Fruit fly (Drosophila melanogaster) whole organism, wandering third instar larva: Measurements from ENCODE around the gene CG33253.

Experiments used
- CG9705 ChIP-seq: fragments of 200-800 bp; sonication (Bioruptor generic); optimal IDR thresholded peaks from 2 replicates; lab custom pipeline; 2018; ENCODE audit warnings: missing biosample characterization, mild to moderate bottlenecking, missing genetic modification characterization
- Hr83 ChIP-seq: fragments of 200-300 bp; sonication (Bioruptor generic); optimal IDR thresholded peaks from 2 replicates; lab custom pipeline; 2016; ENCODE audit warnings: missing biosample characterization, mild to moderate bottlenecking, missing genetic modification characterization, moderate library complexity; ENCODE audit not compliant: poor library complexity, severe bottlenecking
- Mio ChIP-seq: sonication (Bioruptor generic); optimal IDR thresholded peaks from 2 replicates; lab custom pipeline; 2016; ENCODE audit warnings: missing biosample characterization, missing genetic modification characterization
- N ChIP-seq: fragments of >200 bp; optimal IDR thresholded peaks from 2 replicates; lab custom pipeline; 2018; ENCODE audit warnings: missing biosample characterization, missing external identifiers, missing genetic modification characterization
- OdsH ChIP-seq: fragments of 200-800 bp; sonication (Bioruptor generic); optimal IDR thresholded peaks from 2 replicates; lab custom pipeline; 2016; ENCODE audit warnings: missing biosample characterization, mild to moderate bottlenecking, missing genetic modification characterization
- brk ChIP-seq: fragments of 200-800 bp; sonication (Bioruptor generic); optimal IDR thresholded peaks from 2 replicates; lab custom pipeline; 2016; ENCODE audit warnings: missing biosample characterization, mild to moderate bottlenecking, missing genetic modification characterization
- dmrt93B ChIP-seq: fragments of 200-800 bp; sonication (Bioruptor generic); optimal IDR thresholded peaks from 2 replicates; lab custom pipeline; 2018; ENCODE audit warnings: missing biosample characterization, mild to moderate bottlenecking, missing genetic modification characterization
- fru ChIP-seq: fragments of 200-800 bp; sonication (Bioruptor generic); optimal IDR thresholded peaks from 3 replicates; lab custom pipeline; 2016; ENCODE audit warnings: missing biosample characterization, mild to moderate bottlenecking, missing genetic modification characterization
- lola ChIP-seq: fragments of >200 bp; optimal IDR thresholded peaks from 2 replicates; lab custom pipeline; 2017; ENCODE audit warnings: missing biosample characterization, missing genetic modification characterization
- pan ChIP-seq: fragments of >200 bp; optimal IDR thresholded peaks from 2 replicates; lab custom pipeline; 2017

dm6 chrX:19211982-19212381 lies 28.8 kb downstream of the CG33253 start, which contains the start of gene CG14195:
- no peak for TF ChIP-seq pan
- no peak for TF ChIP-seq Mio (GFP tag; lab: Kevin White, UChicago)
- TF ChIP-seq brk (GFP tag; lab: Kevin White, UChicago): no peak
- TF ChIP-seq CG9705 (GFP tag; lab: Kevin White, UChicago): no peak
- TF ChIP-seq Hr83 (GFP tag; lab: Kevin White, UChicago): no peak
- TF ChIP-seq fru (GFP tag; lab: Kevin White, UChicago): no peak
- TF ChIP-seq dmrt93B: no peak
- no peak for TF ChIP-seq OdsH (GFP tag; lab: Kevin White, UChicago)
- no peak for TF ChIP-seq lola (GFP tag; lab: Kevin White, UChicago)
- no peak for TF ChIP-seq N (GFP tag; lab: Kevin White, UChicago)
